Fruit fly (Drosophila melanogaster) whole organism: ENCODE data around the gene CG5346.

Experiments used
- CG8478 ChIP-seq: fragments of >200 bp; optimal IDR thresholded peaks from 2 replicates; lab custom pipeline; 2018; ENCODE audit warnings: inconsistent platforms
- Dll ChIP-seq: fragments of >200 bp; optimal IDR thresholded peaks from 2 replicates; lab custom pipeline; 2017
- EcR ChIP-seq, 2 experiments: fragments of >200 bp; optimal IDR thresholded peaks; 2 replicates each; lab custom pipeline; 2017; ENCODE audit warnings: missing biosample characterization in 2 of 2, missing genetic modification characterization in 2 of 2, missing genetic modification reagents in 2 of 2
- pan ChIP-seq: fragments of >200 bp; optimal IDR thresholded peaks from 2 replicates; lab custom pipeline; 2017
- psq ChIP-seq: fragments of >200 bp; optimal IDR thresholded peaks from 2 replicates; lab custom pipeline; 2017
- usp ChIP-seq: fragments of >200 bp; optimal IDR thresholded peaks from 2 replicates; lab custom pipeline; 2017; ENCODE audit warnings: missing biosample characterization, missing genetic modification characterization, mixed read lengths

CG5346 gene

dm6 chr3R:22533973-22534931, 5.8 kb upstream of the CG5346 start:
- TF ChIP-seq usp (GFP tag; lab: Kevin White, UChicago) = no peak
- no peak for TF ChIP-seq psq (lab: Kevin White, UChicago)
- TF ChIP-seq Dll (lab: Kevin White, UChicago) = no peak
- no peak for TF ChIP-seq EcR (GFP tag; optimal IDR thresholded peaks at IDR 0.05; lab: Kevin White, UChicago)
- TF ChIP-seq CG8478 (lab: Kevin White, UChicago) = no peak
- TF ChIP-seq pan (lab: Kevin White, UChicago) = no peak

- no peak for TF ChIP-seq EcR (GFP tag; optimal IDR thresholded peaks at IDR 0.05; lab: Kevin White, UChicago)
- no peak for TF ChIP-seq pan (lab: Kevin White, UChicago)
- no peak for TF ChIP-seq psq (lab: Kevin White, UChicago)
- no peak for TF ChIP-seq Dll (lab: Kevin White, UChicago)
- no peak for TF ChIP-seq usp (GFP tag; lab: Kevin White, UChicago)
- TF ChIP-seq CG8478 (lab: Kevin White, UChicago) = no peak
Measured at dm6 chr3R:22531801-22532200, 3.3 kb upstream of the CG5346 start, which contains the start of gene CG33093. Gene CG33093 (minus strand): TSS chr3R:22531922.

dm6 chr3R:22530305-22530704, 1.8 kb upstream of the CG5346 start, which contains the start of gene CG33099:
Gene CG33099 (minus strand): TSS chr3R:22530572.
- no peak for TF ChIP-seq usp (GFP tag; lab: Kevin White, UChicago)
- no peak for TF ChIP-seq EcR (GFP tag; optimal IDR thresholded peaks at IDR 0.05; lab: Kevin White, UChicago)
- no peak for TF ChIP-seq Dll (lab: Kevin White, UChicago)
- no peak for TF ChIP-seq pan (lab: Kevin White, UChicago)
- TF ChIP-seq psq (lab: Kevin White, UChicago) = no peak
- no peak for TF ChIP-seq CG8478 (lab: Kevin White, UChicago)

- TF ChIP-seq CG8478 (lab: Kevin White, UChicago) (no peak), usp (GFP tag; lab: Kevin White, UChicago) (no peak), psq (lab: Kevin White, UChicago) (no peak), Dll (lab: Kevin White, UChicago) (no peak), EcR (GFP tag; optimal IDR thresholded peaks at IDR 0.05; lab: Kevin White, UChicago) (no peak), pan (lab: Kevin White, UChicago) (no peak)
Measured at dm6 chr3R:22527636-22528148, 771 bp downstream of the CG5346 start.

- TF ChIP-seq psq (lab: Kevin White, UChicago) (no peak), usp (GFP tag; lab: Kevin White, UChicago) (no peak), CG8478 (lab: Kevin White, UChicago) (no peak), Dll (lab: Kevin White, UChicago) (no peak), pan (lab: Kevin White, UChicago) (no peak), EcR (GFP tag; optimal IDR thresholded peaks at IDR 0.05; lab: Kevin White, UChicago) (no peak)
Measured at dm6 chr3R:22527192-22527591, 1.3 kb downstream of the CG5346 start.

dm6 chr3R:22526353-22526907, 2.0 kb downstream of the CG5346 start:
- TF ChIP-seq pan (lab: Kevin White, UChicago) (no peak), EcR (GFP tag; optimal IDR thresholded peaks at IDR 0.05; lab: Kevin White, UChicago) (peak in 1 of 2 experiments; percentile 73), CG8478 (lab: Kevin White, UChicago) (no peak), usp (GFP tag; lab: Kevin White, UChicago) (no peak), Dll (lab: Kevin White, UChicago) (no peak)

dm6 chr3R:22525546-22526352, 2.7 kb downstream of the CG5346 start:
- TF ChIP-seq Dll (lab: Kevin White, UChicago) = no peak
- no peak for TF ChIP-seq usp (GFP tag; lab: Kevin White, UChicago)
- no peak for TF ChIP-seq psq (lab: Kevin White, UChicago)
- TF ChIP-seq pan (lab: Kevin White, UChicago) = no peak

- TF ChIP-seq pan (lab: Kevin White, UChicago) (no peak), psq (lab: Kevin White, UChicago) (no peak), Dll (lab: Kevin White, UChicago) (no peak), EcR (GFP tag; optimal IDR thresholded peaks at IDR 0.05; lab: Kevin White, UChicago) (no peak), usp (GFP tag; lab: Kevin White, UChicago) (no peak), CG8478 (lab: Kevin White, UChicago) (no peak)
Measured at dm6 chr3R:22525073-22525413, 3.4 kb downstream of the CG5346 start.

dm6 chr3R:22524344-22525072, 4.0 kb downstream of the CG5346 start:
- no peak for TF ChIP-seq usp (GFP tag; lab: Kevin White, UChicago)
- TF ChIP-seq Dll (lab: Kevin White, UChicago) = no peak
- TF ChIP-seq psq (lab: Kevin White, UChicago) = no peak
- TF ChIP-seq EcR (GFP tag; optimal IDR thresholded peaks at IDR 0.05; lab: Kevin White, UChicago) = no peak
- TF ChIP-seq pan (lab: Kevin White, UChicago) = no peak
- TF ChIP-seq CG8478 (lab: Kevin White, UChicago) = no peak

- TF ChIP-seq usp (GFP tag; lab: Kevin White, UChicago) = no peak
- TF ChIP-seq CG8478 (lab: Kevin White, UChicago) = no peak
- TF ChIP-seq psq (lab: Kevin White, UChicago) = no peak
- no peak for TF ChIP-seq pan (lab: Kevin White, UChicago)
- no peak for TF ChIP-seq Dll (lab: Kevin White, UChicago)
- TF ChIP-seq EcR (GFP tag; optimal IDR thresholded peaks at IDR 0.05; lab: Kevin White, UChicago) = no peak
Measured at dm6 chr3R:22522859-22523258, 5.6 kb downstream of the CG5346 start.
